Fruit fly (Drosophila melanogaster) whole organism, wandering third instar larva: Measurements from ENCODE around the gene Sfp84E.

Experiments used
- Abd-B ChIP-seq: fragments of >200 bp; optimal IDR thresholded peaks from 2 replicates; lab custom pipeline; 2017; ENCODE audit warnings: missing biosample characterization, missing genetic modification characterization
- Hr83 ChIP-seq: fragments of 200-300 bp; sonication (Bioruptor generic); optimal IDR thresholded peaks from 2 replicates; lab custom pipeline; 2016; ENCODE audit warnings: missing biosample characterization, mild to moderate bottlenecking, missing genetic modification characterization, moderate library complexity; ENCODE audit not compliant: poor library complexity, severe bottlenecking
- Myc ChIP-seq: fragments of >200 bp; optimal IDR thresholded peaks from 2 replicates; lab custom pipeline; 2017
- OdsH ChIP-seq: fragments of 200-800 bp; sonication (Bioruptor generic); optimal IDR thresholded peaks from 2 replicates; lab custom pipeline; 2016; ENCODE audit warnings: missing biosample characterization, mild to moderate bottlenecking, missing genetic modification characterization
- Vsx2 ChIP-seq: fragments of 200-300, 225-300 bp; sonication (Bioruptor generic); optimal IDR thresholded peaks from 2 replicates; lab custom pipeline; 2018; ENCODE audit warnings: missing biosample characterization, missing genetic modification characterization; ENCODE audit not compliant: partially characterized antibody
- br ChIP-seq: fragments of 200-800 bp; sonication (Bioruptor generic); optimal IDR thresholded peaks from 2 replicates; lab custom pipeline; 2016; ENCODE audit warnings: missing biosample characterization, missing genetic modification characterization
- ey ChIP-seq: fragments of 200-800 bp; sonication (Bioruptor generic); optimal IDR thresholded peaks from 2 replicates; lab custom pipeline; 2016; ENCODE audit warnings: missing biosample characterization, missing genetic modification characterization
- h ChIP-seq: fragments of 200-800 bp; sonication (Bioruptor generic); optimal IDR thresholded peaks from 3 replicates; lab custom pipeline; 2016; ENCODE audit warnings: missing biosample characterization, mild to moderate bottlenecking, missing genetic modification characterization
- psq ChIP-seq: fragments of 200-800 bp; sonication (Bioruptor generic); optimal IDR thresholded peaks from 3 replicates; lab custom pipeline; 2017; ENCODE audit warnings: missing biosample characterization, mild to moderate bottlenecking, missing genetic modification characterization, moderate library complexity
- usp ChIP-seq: fragments of >200 bp; optimal IDR thresholded peaks from 2 replicates; lab custom pipeline; 2017; ENCODE audit warnings: missing biosample characterization, missing genetic modification characterization

DNA sequence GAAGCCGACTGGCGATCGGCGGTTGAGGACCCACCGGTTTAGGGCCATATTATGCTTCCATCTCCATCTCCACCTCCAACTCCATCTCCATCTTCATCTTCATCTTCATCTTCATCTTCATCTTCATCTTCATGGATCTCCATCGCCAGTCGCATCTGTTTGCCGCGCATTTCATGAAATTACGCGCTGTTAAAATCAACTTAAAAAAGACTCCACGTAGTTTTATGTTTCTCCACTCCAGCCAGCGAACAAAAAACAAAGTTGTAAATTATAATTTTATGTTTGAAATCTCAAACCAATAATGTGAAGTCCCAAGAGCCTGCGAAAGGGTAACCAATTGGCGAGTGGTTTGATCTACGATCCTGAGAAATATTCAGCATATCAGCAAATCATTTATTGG lies 30.0 kb downstream of the Sfp84E start:
- TF ChIP-seq ey (no peak), usp (GFP tag; lab: Kevin White, UChicago) (no peak), br (GFP tag; lab: Kevin White, UChicago) (no peak), h (no peak), Vsx2 (GFP tag; lab: Kevin White, UChicago) (no peak), psq (GFP tag; lab: Kevin White, UChicago) (no peak), Hr83 (GFP tag; lab: Kevin White, UChicago) (no peak), OdsH (GFP tag; lab: Kevin White, UChicago) (no peak), Abd-B (GFP tag; lab: Kevin White, UChicago) (no peak), Myc (lab: Kevin White, UChicago) (no peak)
